Fruit fly (Drosophila melanogaster): ENCODE data around the gene mRpS18C.

dm6 chr3R:30464244-30464643, 40.5 kb downstream of the mRpS18C start:
- TF ChIP-seq insv (optimal IDR thresholded peaks at IDR 0.05), result no peak
- TF ChIP-seq psq (optimal IDR thresholded peaks at IDR 0.05), result no peak
- TF ChIP-seq h (optimal IDR thresholded peaks at IDR 0.05), result no peak
- no peak for TF ChIP-seq Myc (optimal IDR thresholded peaks at IDR 0.05)
- no peak for TF ChIP-seq ttk (optimal IDR thresholded peaks at IDR 0.05)
- no peak for TF ChIP-seq Sin3A (optimal IDR thresholded peaks at IDR 0.05)

Data from Kc167 (cell line).